Worm (Caenorhabditis elegans) whole organism, L3 larva: Measurements from ENCODE around the gene dhs-6.
"Not testable (repeated sequence)": the region's sequence is repeated elsewhere in the genome, so short reads cannot be mapped to it uniquely, and the experiment has no call there.

Experiments
- R02D3.7 ChIP-seq: fragments of 150-350 bp; optimal IDR thresholded peaks from 2 replicates; lab custom pipeline; 2014; ENCODE audit warnings: missing biosample characterization, missing genetic modification characterization
- ZK546.5 ChIP-seq: sonication (generic microtip); optimal IDR thresholded peaks from 2 replicates; lab custom pipeline; 2017; ENCODE audit warnings: missing biosample characterization, missing genetic modification characterization
- aly-2 ChIP-seq: fragments of 150-350 bp; optimal IDR thresholded peaks from 2 replicates; lab custom pipeline; 2014; ENCODE audit warnings: missing biosample characterization, missing genetic modification characterization
- ama-1 ChIP-seq: fragments of 150-350 bp; optimal IDR thresholded peaks from 2 replicates; lab custom pipeline; 2018
- ceh-16 ChIP-seq: sonication (generic microtip); optimal IDR thresholded peaks from 2 replicates; lab custom pipeline; 2017; ENCODE audit warnings: missing biosample characterization, missing genetic modification characterization
- ceh-28 ChIP-seq: fragments of 150-350 bp; optimal IDR thresholded peaks from 2 replicates; lab custom pipeline; 2014; ENCODE audit warnings: missing biosample characterization, missing genetic modification reagents, missing genetic modification characterization
- ceh-9 ChIP-seq: sonication (generic microtip); optimal IDR thresholded peaks from 2 replicates; lab custom pipeline; 2018; ENCODE audit warnings: missing biosample characterization, missing genetic modification characterization
- egl-27 ChIP-seq: sonication (generic microtip); optimal IDR thresholded peaks from 4 replicates; lab custom pipeline; 2017; ENCODE audit warnings: missing biosample characterization, missing genetic modification reagents, missing genetic modification characterization
- egl-5 ChIP-seq: fragments of 150-350 bp; optimal IDR thresholded peaks from 2 replicates; lab custom pipeline; 2017; ENCODE audit warnings: missing biosample characterization, missing genetic modification reagents, missing genetic modification characterization, inconsistent platforms
- elt-2 ChIP-seq: sonication (generic microtip); optimal IDR thresholded peaks from 2 replicates; lab custom pipeline; 2016; ENCODE audit warnings: missing genetic modification reagents, mild to moderate bottlenecking, missing genetic modification characterization, missing compliant biosample characterization
- elt-3 ChIP-seq, 3 experiments: fragments of 150-350 bp in 1 of 3; sonication (generic microtip) in 2 of 3; optimal IDR thresholded peaks; 2 replicates in 2 of 3; 4 replicates in 1 of 3; lab custom pipeline; 2014 to 2017; ENCODE audit warnings: missing biosample characterization in 3 of 3, missing genetic modification characterization in 3 of 3
- eor-1 ChIP-seq, 2 experiments: fragments of 150-350 bp; optimal IDR thresholded peaks; 2 replicates each; lab custom pipeline; 2014 to 2018; ENCODE audit warnings: missing biosample characterization in 2 of 2, missing genetic modification characterization in 2 of 2
- fkh-10 ChIP-seq: sonication (generic microtip); optimal IDR thresholded peaks from 2 replicates; lab custom pipeline; 2017; ENCODE audit warnings: missing biosample characterization, missing genetic modification reagents, missing genetic modification characterization
- fkh-2 ChIP-seq: fragments of 150-350 bp; optimal IDR thresholded peaks from 2 replicates; lab custom pipeline; 2014; ENCODE audit warnings: missing biosample characterization, missing genetic modification reagents, missing genetic modification characterization
- fos-1 ChIP-seq: fragments of 150-350 bp; optimal IDR thresholded peaks from 2 replicates; lab custom pipeline; 2014; ENCODE audit warnings: missing biosample characterization, missing genetic modification characterization
- hmg-11 ChIP-seq: sonication (generic microtip); optimal IDR thresholded peaks from 2 replicates; lab custom pipeline; 2016; ENCODE audit warnings: missing genetic modification characterization, missing compliant biosample characterization
- jun-1 ChIP-seq: fragments of 150-350 bp; optimal IDR thresholded peaks from 2 replicates; lab custom pipeline; 2014; ENCODE audit warnings: missing biosample characterization, missing genetic modification reagents, missing genetic modification characterization
- lin-15B ChIP-seq: fragments of 150-350 bp; optimal IDR thresholded peaks from 2 replicates; lab custom pipeline; 2014; ENCODE audit warnings: missing biosample characterization, missing genetic modification characterization
- lin-39 ChIP-seq: fragments of 150-350 bp; optimal IDR thresholded peaks from 2 replicates; lab custom pipeline; 2018; ENCODE audit warnings: missing biosample characterization, missing genetic modification reagents, missing genetic modification characterization
- mml-1 ChIP-seq: fragments of 150-350 bp; sonication (generic microtip); optimal IDR thresholded peaks from 3 replicates; lab custom pipeline; 2014; ENCODE audit warnings: missing biosample characterization, missing genetic modification characterization
- nfya-1 ChIP-seq: sonication (generic microtip); optimal IDR thresholded peaks from 2 replicates; lab custom pipeline; 2017; ENCODE audit warnings: missing genetic modification characterization, mild to moderate bottlenecking, missing compliant biosample characterization, antibody characterized with exemption, moderate library complexity; ENCODE audit not compliant: insufficient read depth
- nhr-11 ChIP-seq: fragments of 150-350 bp; optimal IDR thresholded peaks from 2 replicates; lab custom pipeline; 2014; ENCODE audit warnings: missing biosample characterization, missing genetic modification characterization
- nhr-12 ChIP-seq: fragments of 150-350 bp; optimal IDR thresholded peaks from 2 replicates; lab custom pipeline; 2014; ENCODE audit warnings: missing biosample characterization, missing genetic modification characterization
- nhr-23 ChIP-seq: fragments of 150-350 bp; optimal IDR thresholded peaks from 2 replicates; lab custom pipeline; 2014; ENCODE audit warnings: missing biosample characterization, missing genetic modification reagents, missing genetic modification characterization
- nhr-237 ChIP-seq: fragments of 150-350 bp; optimal IDR thresholded peaks from 2 replicates; lab custom pipeline; 2014; ENCODE audit warnings: missing biosample characterization, missing genetic modification characterization
- nhr-25 ChIP-seq: sonication (generic microtip); optimal IDR thresholded peaks from 2 replicates; lab custom pipeline; 2017; ENCODE audit warnings: missing biosample characterization, missing genetic modification characterization
- nhr-28 ChIP-seq: fragments of 150-350 bp; optimal IDR thresholded peaks from 2 replicates; lab custom pipeline; 2014; ENCODE audit warnings: missing biosample characterization, missing genetic modification characterization
- nhr-43 ChIP-seq: sonication (generic microtip); optimal IDR thresholded peaks from 2 replicates; lab custom pipeline; 2016; ENCODE audit warnings: mild to moderate bottlenecking, missing genetic modification characterization, missing compliant biosample characterization; ENCODE audit not compliant: poor library complexity, severe bottlenecking
- nhr-67 ChIP-seq: fragments of 150-350 bp; optimal IDR thresholded peaks from 2 replicates; lab custom pipeline; 2014; ENCODE audit warnings: missing biosample characterization, missing genetic modification characterization
- nhr-76 ChIP-seq: fragments of 150-350 bp; sonication (generic microtip); optimal IDR thresholded peaks from 5 replicates; lab custom pipeline; 2014; ENCODE audit warnings: missing biosample characterization, missing genetic modification characterization
- nhr-77 ChIP-seq: fragments of 150-350 bp; optimal IDR thresholded peaks from 2 replicates; lab custom pipeline; 2014; ENCODE audit warnings: missing biosample characterization, missing genetic modification characterization
- pha-4 ChIP-seq: fragments of 150-350 bp; optimal IDR thresholded peaks from 2 replicates; lab custom pipeline; 2014; ENCODE audit warnings: missing biosample characterization, missing genetic modification reagents, missing genetic modification characterization
- pqm-1 ChIP-seq: fragments of 150-350 bp; optimal IDR thresholded peaks from 2 replicates; lab custom pipeline; 2017; ENCODE audit warnings: missing biosample characterization, missing genetic modification characterization, inconsistent platforms
- sea-2 ChIP-seq: fragments of 150-350 bp; sonication (generic microtip); optimal IDR thresholded peaks from 4 replicates; lab custom pipeline; 2014; ENCODE audit warnings: missing biosample characterization, missing genetic modification reagents, missing genetic modification characterization
- tbx-2 ChIP-seq: sonication (generic microtip); optimal IDR thresholded peaks from 2 replicates; lab custom pipeline; 2016; ENCODE audit warnings: mild to moderate bottlenecking, missing genetic modification characterization, missing compliant biosample characterization
- unc-39 ChIP-seq: sonication (generic microtip); optimal IDR thresholded peaks from 4 replicates; lab custom pipeline; 2017; ENCODE audit warnings: missing biosample characterization, missing genetic modification characterization
- zag-1 ChIP-seq: fragments of 150-350 bp; optimal IDR thresholded peaks from 2 replicates; lab custom pipeline; 2014; ENCODE audit warnings: missing biosample characterization, missing genetic modification characterization
- ztf-11 ChIP-seq: fragments of 150-350 bp; optimal IDR thresholded peaks from 2 replicates; lab custom pipeline; 2014; ENCODE audit warnings: missing biosample characterization, missing genetic modification characterization
- ztf-4 ChIP-seq: fragments of 150-350 bp; optimal IDR thresholded peaks from 2 replicates; lab custom pipeline; 2014; ENCODE audit warnings: missing biosample characterization, missing genetic modification characterization

Gene dhs-6

ce11 chrII:5633453-5633852, 14.3 kb upstream of the dhs-6 start:
- TF ChIP-seq aly-2 (tag; lab: Kevin White, UChicago) = no peak
- peak; percentile 25 for TF ChIP-seq nfya-1 (tag; lab: Kevin White, UChicago)
- TF ChIP-seq, all 47 proteins: peak for 1

- not testable (repeated sequence) for TF ChIP-seq pha-4, R02D3.7, ceh-28 (tag; lab: Kevin White, UChicago)
Observed at ce11 chrII:5630851-5631401, 11.8 kb upstream of the dhs-6 start, which contains the start of the genes F59E12.6 and npl-4.1. Gene F59E12.6 (minus strand): TSS chrII:5630951. Gene npl-4.1 (plus strand): TSS chrII:5631351.

ce11 chrII:5628326-5628818, 9.3 kb upstream of the dhs-6 start, which contains the start of gene F59E12.15:
Gene F59E12.15 (minus strand): TSS chrII:5628376.
- TF ChIP-seq fos-1 (tag; lab: Kevin White, UChicago) (no peak), ZK546.5 (tag; lab: Kevin White, UChicago) (no peak), egl-27 (tag; lab: Kevin White, UChicago) (no peak), ztf-4 (tag; lab: Kevin White, UChicago) (no peak), fkh-10 (no peak), mml-1 (tag; lab: Kevin White, UChicago) (no peak), ceh-16 (tag; lab: Kevin White, UChicago) (no peak), aly-2 (tag; lab: Kevin White, UChicago) (no peak), tbx-2 (tag; lab: Kevin White, UChicago) (no peak), elt-2 (no peak), ceh-9 (no peak), nhr-11 (no peak), nhr-76 (no peak), fkh-2 (no peak)

- not testable (repeated sequence) for TF ChIP-seq nhr-25 (tag; lab: Kevin White, UChicago); nhr-43 (tag; lab: Kevin White, UChicago); hmg-11
Observed at ce11 chrII:5622383-5622939, 3.3 kb upstream of the dhs-6 start, which contains the start of the genes eif-3.L and npl-4.2. Gene eif-3.L (minus strand): TSS chrII:5622483. Gene npl-4.2 (plus strand): TSS chrII:5622889.

- no peak for TF ChIP-seq pqm-1 (tag; lab: Kevin White, UChicago)
- no peak for TF ChIP-seq nhr-76
- no peak for TF ChIP-seq nhr-11
- no peak for TF ChIP-seq nhr-28 (tag; lab: Kevin White, UChicago)
- no peak for TF ChIP-seq fkh-10
- no peak for TF ChIP-seq nfya-1 (tag; lab: Kevin White, UChicago)
Observed at ce11 chrII:5607756-5608155, 11.4 kb downstream of the dhs-6 start, which contains the start of gene C17G10.7. Gene C17G10.7 (minus strand): TSS chrII:5607856.

ce11 chrII:5605538-5605945, 13.6 kb downstream of the dhs-6 start:
- peak; percentile 90 for TF ChIP-seq nhr-43 (tag; lab: Kevin White, UChicago)
- TF ChIP-seq ZK546.5 (tag; lab: Kevin White, UChicago) = no peak
- no peak for TF ChIP-seq unc-39 (tag; lab: Kevin White, UChicago)
- TF ChIP-seq nfya-1 (tag; lab: Kevin White, UChicago) = no peak
- TF ChIP-seq ama-1 (lab: Kevin White, UChicago) = no peak
- TF ChIP-seq nhr-237 (tag; lab: Kevin White, UChicago) = no peak
- peak; percentile 39 for TF ChIP-seq tbx-2 (tag; lab: Kevin White, UChicago)
- TF ChIP-seq ceh-28 (tag; lab: Kevin White, UChicago) = peak; percentile 80
- TF ChIP-seq ztf-11 = no peak
- TF ChIP-seq egl-27 (tag; lab: Kevin White, UChicago) = no peak
- no peak for TF ChIP-seq nhr-67 (tag; lab: Kevin White, UChicago)
- TF ChIP-seq egl-5 (tag; lab: Kevin White, UChicago) = no peak
- TF ChIP-seq pqm-1 (tag; lab: Kevin White, UChicago) = no peak
- no peak for TF ChIP-seq ceh-9
- TF ChIP-seq zag-1 (tag; lab: Kevin White, UChicago) = no peak
- no peak for TF ChIP-seq fos-1 (tag; lab: Kevin White, UChicago)
- peak; percentile 93 to 96 (median 93) for TF ChIP-seq elt-3 (tag; optimal IDR thresholded peaks at IDR 0.05; lab: Kevin White, UChicago)
- no peak for TF ChIP-seq ceh-16 (tag; lab: Kevin White, UChicago)
- TF ChIP-seq jun-1 (tag; lab: Kevin White, UChicago) = no peak
- no peak for TF ChIP-seq lin-15B (tag; lab: Kevin White, UChicago)
- no peak for TF ChIP-seq lin-39 (tag; lab: Kevin White, UChicago)
- peak; percentile 48 for TF ChIP-seq nhr-76
- TF ChIP-seq nhr-12 (tag; lab: Kevin White, UChicago) = no peak
- no peak for TF ChIP-seq aly-2 (tag; lab: Kevin White, UChicago)
- TF ChIP-seq nhr-23 = peak; percentile 94
- no peak for TF ChIP-seq eor-1 (tag; optimal IDR thresholded peaks at IDR 0.05; lab: Kevin White, UChicago)
- TF ChIP-seq sea-2 (GFP tag; lab: Kevin White, UChicago) = no peak
- TF ChIP-seq nhr-11 = no peak
- peak; percentile 22 for TF ChIP-seq nhr-77 (tag; lab: Kevin White, UChicago)
